Fruit fly (Drosophila melanogaster) whole organism, embryonic: ENCODE results near the gene CG42541.

ENCODE experiments used
- Asciz ChIP-seq: fragments of 200-800 bp; sonication (Bioruptor generic); optimal IDR thresholded peaks from 2 replicates; lab custom pipeline; 2017; ENCODE audit warnings: missing biosample characterization, mild to moderate bottlenecking, missing genetic modification characterization, missing genetic modification reagents
- Atf6 ChIP-seq: fragments of 200-800 bp; sonication (Bioruptor generic); IDR thresholded peaks from 2 replicates; pipeline ENCODE4 v1.3.6; 2022; ENCODE audit warnings: missing biosample characterization, missing genetic modification characterization
- CG10209 ChIP-seq: fragments of 200-800 bp; sonication (Bioruptor generic); optimal IDR thresholded peaks from 3 replicates; lab custom pipeline; 2017; ENCODE audit warnings: missing biosample characterization, mild to moderate bottlenecking, missing genetic modification characterization, missing genetic modification reagents
- CG10462 ChIP-seq: fragments of 200-800 bp; sonication (Bioruptor generic); optimal IDR thresholded peaks from 2 replicates; lab custom pipeline; 2016; ENCODE audit warnings: missing biosample characterization, missing genetic modification characterization
- CG11560 ChIP-seq: fragments of 200-800 bp; sonication (Bioruptor generic); IDR thresholded peaks from 3 replicates; pipeline ENCODE4 v1.3.6; 2022; ENCODE audit warnings: missing biosample characterization, missing genetic modification characterization
- CG11696 ChIP-seq: fragments of 200-800 bp; sonication (Bioruptor generic); IDR thresholded peaks from 2 replicates; pipeline ENCODE4 v1.3.6; 2022; ENCODE audit warnings: missing biosample characterization, missing genetic modification characterization
- CG13123 ChIP-seq: fragments of 200-800 bp; sonication (Bioruptor generic); optimal IDR thresholded peaks from 2 replicates; lab custom pipeline; 2016; ENCODE audit warnings: missing biosample characterization, missing genetic modification characterization
- CG15514 ChIP-seq: fragments of 200-800 bp; sonication (Bioruptor generic); optimal IDR thresholded peaks from 3 replicates; lab custom pipeline; 2017; ENCODE audit warnings: missing biosample characterization, missing genetic modification characterization, mild to moderate bottlenecking, moderate library complexity, missing genetic modification reagents
- CG17568 ChIP-seq: fragments of 200-800 bp; sonication (Bioruptor generic); optimal IDR thresholded peaks from 2 replicates; lab custom pipeline; 2018; ENCODE audit warnings: missing biosample characterization, mild to moderate bottlenecking, missing genetic modification characterization, moderate library complexity
- CG18011 ChIP-seq: fragments of 200-800 bp; sonication (Bioruptor generic); optimal IDR thresholded peaks from 2 replicates; lab custom pipeline; 2017; ENCODE audit warnings: missing biosample characterization, missing genetic modification characterization, mild to moderate bottlenecking, moderate library complexity, missing genotype
- CG18599 ChIP-seq: fragments of 200-800 bp; sonication (Bioruptor generic); optimal IDR thresholded peaks from 3 replicates; lab custom pipeline; 2017; ENCODE audit warnings: missing biosample characterization, missing genetic modification characterization, mild to moderate bottlenecking, moderate library complexity, missing genetic modification reagents
- CG2129 ChIP-seq: fragments of 200-800 bp; sonication (Bioruptor generic); IDR thresholded peaks from 2 replicates; pipeline ENCODE4 v1.3.6; 2022; ENCODE audit warnings: missing biosample characterization, missing genetic modification characterization; ENCODE audit not compliant: partially characterized antibody
- CG34224 ChIP-seq: fragments of 200-800 bp; sonication (Bioruptor generic); IDR thresholded peaks from 3 replicates; pipeline ENCODE4 v1.3.6; 2022; ENCODE audit warnings: missing biosample characterization, missing genetic modification characterization; ENCODE audit not compliant: partially characterized antibody
- CG4360 ChIP-seq: fragments of 200-800 bp; sonication (Bioruptor generic); IDR thresholded peaks from 2 replicates; pipeline ENCODE4 v1.3.6; 2022; ENCODE audit warnings: missing biosample characterization, missing genetic modification characterization
- CG6254 ChIP-seq: fragments of 200-800 bp; sonication (Bioruptor generic); optimal IDR thresholded peaks from 3 replicates; lab custom pipeline; 2017; ENCODE audit warnings: mild to moderate bottlenecking, missing biosample characterization, missing genetic modification reagents, missing genetic modification characterization
- CG7963 ChIP-seq: fragments of 200-800 bp; sonication (Bioruptor generic); IDR thresholded peaks from 3 replicates; pipeline ENCODE4 v1.3.6; 2022; ENCODE audit warnings: missing biosample characterization, missing genetic modification characterization; ENCODE audit not compliant: partially characterized antibody
- CG8290 ChIP-seq, 3 experiments: fragments of 200-800 bp; sonication (Bioruptor generic); optimal IDR thresholded peaks; 2 replicates each; lab custom pipeline; 2016 to 2019; ENCODE audit warnings: missing biosample characterization in 3 of 3, missing genetic modification characterization in 3 of 3, mild to moderate bottlenecking in 2 of 3, moderate library complexity in 1 of 3
- CoRest ChIP-seq: fragments of 200-800 bp; sonication (Bioruptor generic); optimal IDR thresholded peaks from 3 replicates; lab custom pipeline; 2018; ENCODE audit warnings: missing biosample characterization, mild to moderate bottlenecking, missing genetic modification characterization, moderate library complexity
- CrebB ChIP-seq: fragments of 200-800 bp; sonication (Bioruptor generic); optimal IDR thresholded peaks from 3 replicates; lab custom pipeline; 2018; ENCODE audit warnings: missing biosample characterization, mild to moderate bottlenecking, missing genetic modification characterization
- Dref ChIP-seq: fragments of 200-800 bp; sonication (Bioruptor generic); IDR thresholded peaks from 2 replicates; pipeline ENCODE4 v1.3.6; 2022; ENCODE audit warnings: missing biosample characterization, missing genetic modification characterization
- GATAe ChIP-seq: fragments of 200-800 bp; sonication (Bioruptor generic); conservative IDR thresholded peaks from 2 replicates; pipeline ENCODE4 v1.3.6; 2022; ENCODE audit warnings: missing biosample characterization, missing genetic modification characterization
- HLH4C ChIP-seq: fragments of 200-800 bp; sonication (Bioruptor generic); IDR thresholded peaks from 3 replicates; pipeline ENCODE4 v1.3.6; 2022; ENCODE audit warnings: missing biosample characterization, missing genetic modification characterization; ENCODE audit not compliant: partially characterized antibody
- Hand ChIP-seq: fragments of 200-800 bp; sonication (Bioruptor generic); optimal IDR thresholded peaks from 2 replicates; lab custom pipeline; 2017; ENCODE audit warnings: mild to moderate bottlenecking, missing biosample characterization, missing genetic modification reagents, missing genetic modification characterization
- Hmx ChIP-seq: fragments of 200-800 bp; sonication (Bioruptor generic); optimal IDR thresholded peaks from 2 replicates; lab custom pipeline; 2016; ENCODE audit warnings: missing biosample characterization, missing genetic modification characterization
- Hr51 ChIP-seq, 2 experiments: fragments of 200-800 bp; sonication (Bioruptor generic); optimal IDR thresholded peaks; 2 replicates in 1 of 2; 3 replicates in 1 of 2; lab custom pipeline; 2016 to 2018; ENCODE audit warnings: missing biosample characterization in 2 of 2, missing genetic modification characterization in 2 of 2, mild to moderate bottlenecking in 1 of 2, moderate library complexity in 1 of 2
- MTF-1 ChIP-seq: fragments of 200-800 bp; sonication (Bioruptor generic); optimal IDR thresholded peaks from 2 replicates; lab custom pipeline; 2018; ENCODE audit warnings: missing biosample characterization, mild to moderate bottlenecking, missing genetic modification characterization, borderline replicate concordance
- Mad ChIP-seq: fragments of 200-800 bp; sonication (Bioruptor generic); optimal IDR thresholded peaks from 2 replicates; lab custom pipeline; 2016; ENCODE audit warnings: missing biosample characterization, missing genetic modification characterization
- Max ChIP-seq: fragments of 200-800 bp; sonication (Bioruptor generic); optimal IDR thresholded peaks from 2 replicates; lab custom pipeline; 2016; ENCODE audit warnings: missing biosample characterization, mild to moderate bottlenecking, missing genetic modification characterization
- NK7.1 ChIP-seq: fragments of 200-800 bp; sonication (Bioruptor generic); optimal IDR thresholded peaks from 3 replicates; lab custom pipeline; 2016; ENCODE audit warnings: missing biosample characterization, missing genetic modification characterization
- Oaz ChIP-seq: fragments of 200-800 bp; sonication (Bioruptor generic); IDR thresholded peaks from 2 replicates; pipeline ENCODE4 v1.3.6; 2022; ENCODE audit warnings: missing biosample characterization, missing genetic modification characterization
- Six4 ChIP-seq: fragments of 200-800 bp; sonication (Bioruptor generic); optimal IDR thresholded peaks from 2 replicates; lab custom pipeline; 2016; ENCODE audit warnings: missing biosample characterization, missing genetic modification characterization
- ato ChIP-seq: fragments of 200-800 bp; sonication (Bioruptor generic); IDR thresholded peaks from 2 replicates; pipeline ENCODE4 v1.3.6; 2022; ENCODE audit warnings: missing biosample characterization, missing genetic modification characterization; ENCODE audit not compliant: partially characterized antibody
- bab2 ChIP-seq: fragments of 200-800 bp; sonication (Bioruptor generic); optimal IDR thresholded peaks from 2 replicates; lab custom pipeline; 2016; ENCODE audit warnings: missing biosample characterization, missing genetic modification characterization
- bbx ChIP-seq: fragments of 200-800 bp; sonication (Bioruptor generic); IDR thresholded peaks from 2 replicates; pipeline ENCODE4 v1.3.6; 2022; ENCODE audit warnings: missing biosample characterization, missing genetic modification characterization; ENCODE audit not compliant: partially characterized antibody
- chinmo ChIP-seq: fragments of 200-800 bp; sonication (Bioruptor generic); IDR thresholded peaks from 4 replicates; pipeline ENCODE4 v1.3.6; 2022; ENCODE audit warnings: missing biosample characterization, missing genetic modification characterization; ENCODE audit not compliant: partially characterized antibody
- chm ChIP-seq: fragments of 200-800 bp; sonication (Bioruptor generic); IDR thresholded peaks from 2 replicates; pipeline ENCODE4 v1.3.6; 2022; ENCODE audit warnings: missing biosample characterization, missing genetic modification characterization
- eyg ChIP-seq: fragments of 200-800 bp; sonication (Bioruptor generic); optimal IDR thresholded peaks from 3 replicates; lab custom pipeline; 2016; ENCODE audit warnings: missing biosample characterization, missing genetic modification characterization
- ken ChIP-seq: fragments of 200-800 bp; sonication (Bioruptor generic); IDR thresholded peaks from 3 replicates; pipeline ENCODE4 v1.3.6; 2022; ENCODE audit warnings: missing biosample characterization, missing genetic modification characterization
- kni ChIP-seq: fragments of 200-800 bp; sonication (Bioruptor generic); optimal IDR thresholded peaks from 3 replicates; lab custom pipeline; 2017; ENCODE audit warnings: mild to moderate bottlenecking, missing biosample characterization, missing genetic modification reagents, missing genetic modification characterization
- knrl ChIP-seq: fragments of 200-800 bp; sonication (Bioruptor generic); IDR thresholded peaks from 3 replicates; pipeline ENCODE4 v1.3.6; 2022; ENCODE audit warnings: missing biosample characterization, missing genetic modification characterization; ENCODE audit not compliant: partially characterized antibody
- nmo ChIP-seq: fragments of 200-800 bp; sonication (Bioruptor generic); optimal IDR thresholded peaks from 2 replicates; lab custom pipeline; 2018; ENCODE audit warnings: missing biosample characterization, mild to moderate bottlenecking, missing genetic modification characterization, moderate library complexity
- pan ChIP-seq, 4 experiments: fragments of >200 bp in 3 of 4; fragments of 200-800 bp in 1 of 4; sonication (Bioruptor generic) in 1 of 4; optimal IDR thresholded peaks in 3 of 4; IDR thresholded peaks in 1 of 4; 2 replicates each; pipeline versions ENCODE4 v1.3.6 to Lab custom; 2017 to 2022; ENCODE audit warnings: missing biosample characterization in 2 of 4, missing genetic modification characterization in 2 of 4, mixed read lengths in 1 of 4
- peb ChIP-seq: fragments of 200-800 bp; sonication (Bioruptor generic); IDR thresholded peaks from 2 replicates; pipeline ENCODE4 v1.3.6; 2022; ENCODE audit warnings: missing biosample characterization, missing genetic modification characterization
- pzg ChIP-seq: fragments of 200-800 bp; sonication (Bioruptor generic); optimal IDR thresholded peaks from 3 replicates; lab custom pipeline; 2018; ENCODE audit warnings: missing biosample characterization, mild to moderate bottlenecking, missing genetic modification characterization, moderate library complexity
- tap ChIP-seq: fragments of 200-800 bp; optimal IDR thresholded peaks from 3 replicates; lab custom pipeline; 2019; ENCODE audit warnings: missing biosample characterization, mild to moderate bottlenecking, missing genetic modification characterization, moderate library complexity
- tll ChIP-seq, 2 experiments: fragments of 200-800 bp in 1 of 2; fragments of >200 bp in 1 of 2; sonication (Bioruptor generic) in 1 of 2; optimal IDR thresholded peaks; 2 replicates each; lab custom pipeline; 2017 to 2019; ENCODE audit warnings: missing biosample characterization in 2 of 2, missing genetic modification characterization in 2 of 2, mild to moderate bottlenecking in 1 of 2, moderate library complexity in 1 of 2
- unc-4 ChIP-seq: fragments of 200-800 bp; sonication (Bioruptor generic); IDR thresholded peaks from 2 replicates; pipeline ENCODE4 v1.3.6; 2022; ENCODE audit warnings: missing biosample characterization, missing genetic modification characterization; ENCODE audit not compliant: partially characterized antibody
- yki ChIP-seq: fragments of >200 bp; optimal IDR thresholded peaks from 3 replicates; lab custom pipeline; 2018

The CG42541 gene

dm6 chrX:3936174-3936573 lies 5.8 kb upstream of the CG42541 start, which contains the start of the genes CG2938 and Glos (continued):
- no peak for TF ChIP-seq CG8290 (GFP tag; optimal IDR thresholded peaks at IDR 0.05; lab: Kevin White, UChicago)
- no peak for TF ChIP-seq CG8290 (tag; optimal IDR thresholded peaks at IDR 0.05; lab: Kevin White, UChicago)
- no peak for TF ChIP-seq Max
- no peak for TF ChIP-seq Six4 (GFP tag; lab: Kevin White, UChicago)
- no peak for TF ChIP-seq NK7.1 (GFP tag; lab: Kevin White, UChicago)
- TF ChIP-seq chm (GFP tag; lab: Robert Waterston, UW) = no peak
- peak; percentile 21 for TF ChIP-seq nmo
- TF ChIP-seq CG13123 (GFP tag; lab: Kevin White, UChicago) = no peak
- peak; percentile 64 for TF ChIP-seq Dref (GFP tag; lab: Robert Waterston, UW)
- no peak for TF ChIP-seq Asciz
- peak; percentile 68 for TF ChIP-seq bbx (GFP tag; lab: Robert Waterston, UW)
- no peak for TF ChIP-seq Mad (GFP tag; lab: Kevin White, UChicago)
- no peak for TF ChIP-seq tll (GFP tag; optimal IDR thresholded peaks at IDR 0.05; lab: Kevin White, UChicago)
- no peak for TF ChIP-seq Hr51 (GFP tag; optimal IDR thresholded peaks at IDR 0.05; lab: Kevin White, UChicago)
- TF ChIP-seq knrl (GFP tag; lab: Robert Waterston, UW) = peak; percentile 65; the same call in 2 of the 3 replicates
- TF ChIP-seq CG7963 (GFP tag; lab: Robert Waterston, UW) = peak; percentile 65
- no peak for TF ChIP-seq CG10462 (GFP tag; lab: Kevin White, UChicago)
- TF ChIP-seq yki = no peak
- no peak for TF ChIP-seq CrebB (tag; lab: Kevin White, UChicago)
- TF ChIP-seq eyg (GFP tag; lab: Kevin White, UChicago) = no peak
- no peak for TF ChIP-seq CG17568 (GFP tag; lab: Kevin White, UChicago)
- TF ChIP-seq CG15514 (GFP tag; lab: Kevin White, UChicago) = peak; percentile 4
- TF ChIP-seq MTF-1 (GFP tag; lab: Kevin White, UChicago) = no peak
- peak; percentile 9 for TF ChIP-seq CoRest (tag; lab: Kevin White, UChicago)
- no peak for TF ChIP-seq Oaz (GFP tag; lab: Robert Waterston, UW)
- TF ChIP-seq peb (GFP tag; lab: Robert Waterston, UW) = no peak
- no peak for TF ChIP-seq Hand (GFP tag; lab: Kevin White, UChicago)
- TF ChIP-seq CG10209 (GFP tag; lab: Kevin White, UChicago) = no peak
- no peak for TF ChIP-seq bab2
- TF ChIP-seq CG6254 (GFP tag; lab: Kevin White, UChicago) = no peak
- 0 out of 2 replicates have a peak, but pooled peaks have one; percentile 7 for TF ChIP-seq ato (GFP tag; lab: Robert Waterston, UW)
- TF ChIP-seq chinmo (GFP tag; lab: Robert Waterston, UW) = 0 out of 4 replicates have a peak, but pooled peaks have one; percentile 61
- TF ChIP-seq CG18011 (GFP tag; lab: Kevin White, UChicago) = no peak
- TF ChIP-seq CG34224 (GFP tag; lab: Robert Waterston, UW) = peak; percentile 77
- no peak for TF ChIP-seq GATAe
- TF ChIP-seq kni = no peak
- TF ChIP-seq Atf6 = no peak
- peak; percentile 33 for TF ChIP-seq pzg (GFP tag; lab: Kevin White, UChicago)
- peak; percentile 79 for TF ChIP-seq unc-4
- no peak for TF ChIP-seq tap
- TF ChIP-seq CG4360 (GFP tag; lab: Robert Waterston, UW) = no peak
- no peak for TF ChIP-seq ken (GFP tag; lab: Robert Waterston, UW)
- no peak for TF ChIP-seq Hmx
- TF ChIP-seq CG11560 (tag; lab: Robert Waterston, UW) = peak; percentile 59; the same call in 1 of the 3 replicates
- peak; percentile 73 for TF ChIP-seq CG2129 (GFP tag; lab: Robert Waterston, UW)
- no peak for TF ChIP-seq CG18599 (GFP tag; lab: Kevin White, UChicago)
- TF ChIP-seq HLH4C (GFP tag; lab: Robert Waterston, UW) = peak; percentile 83
- TF ChIP-seq pan (optimal IDR thresholded peaks at IDR 0.05; lab: Kevin White, UChicago) = no peak
- TF ChIP-seq pan (GFP tag; optimal IDR thresholded peaks at IDR 0.05 in 1 of 2, IDR thresholded peaks at IDR 0.05 in 1 of 2) = no peak
- TF ChIP-seq CG11696 = no peak
